Fruit fly (Drosophila melanogaster) whole organism, prepupa: Measurements from ENCODE around the gene eater.

Source experiments
- Blimp-1 ChIP-seq: fragments of 200-800 bp; sonication (Bioruptor generic); optimal IDR thresholded peaks from 3 replicates; lab custom pipeline; 2017; ENCODE audit warnings: missing biosample characterization, missing genetic modification characterization, mild to moderate bottlenecking, moderate library complexity, missing genetic modification reagents
- CG11294 ChIP-seq: fragments of 200-800 bp; sonication (Bioruptor generic); IDR thresholded peaks from 2 replicates; pipeline ENCODE4 v1.3.6; 2022; ENCODE audit warnings: missing biosample characterization, missing genetic modification characterization
- CG11762 ChIP-seq: fragments of 200-800 bp; sonication (Bioruptor generic); optimal IDR thresholded peaks from 3 replicates; lab custom pipeline; 2016; ENCODE audit warnings: missing biosample characterization, missing genetic modification characterization; ENCODE audit not compliant: insufficient read depth
- CG11902 ChIP-seq: fragments of 200-800 bp; sonication (Bioruptor generic); optimal IDR thresholded peaks from 3 replicates; lab custom pipeline; 2016; ENCODE audit warnings: missing biosample characterization, missing genetic modification characterization
- CG15336 ChIP-seq: fragments of 200-800 bp; sonication (Bioruptor generic); IDR thresholded peaks from 2 replicates; pipeline ENCODE4 v1.3.6; 2022; ENCODE audit warnings: missing biosample characterization, missing genetic modification characterization
- CG1621 ChIP-seq: fragments of 200-800 bp; sonication (Bioruptor generic); optimal IDR thresholded peaks from 3 replicates; lab custom pipeline; 2018; ENCODE audit warnings: missing biosample characterization, mild to moderate bottlenecking, missing genetic modification characterization
- CG16779 ChIP-seq: fragments of 200-800 bp; sonication (Bioruptor generic); optimal IDR thresholded peaks from 3 replicates; lab custom pipeline; 2017; ENCODE audit warnings: missing biosample characterization, mild to moderate bottlenecking, missing genetic modification characterization
- CG32006 ChIP-seq: fragments of 200-800 bp; sonication (Bioruptor generic); optimal IDR thresholded peaks from 3 replicates; lab custom pipeline; 2017; ENCODE audit warnings: missing biosample characterization, mild to moderate bottlenecking, missing genetic modification characterization
- CG3919 ChIP-seq: fragments of 200-800 bp; sonication (Bioruptor generic); optimal IDR thresholded peaks from 3 replicates; lab custom pipeline; 2016; ENCODE audit warnings: missing biosample characterization, missing genetic modification characterization
- CG6276 ChIP-seq: fragments of 200-800 bp; sonication (Bioruptor generic); optimal IDR thresholded peaks from 2 replicates; lab custom pipeline; 2017; ENCODE audit warnings: missing biosample characterization, mild to moderate bottlenecking, missing genetic modification characterization
- CG6792 ChIP-seq: fragments of 200-800 bp; sonication (Bioruptor generic); optimal IDR thresholded peaks from 3 replicates; lab custom pipeline; 2016; ENCODE audit warnings: missing biosample characterization, missing genetic modification characterization
- CG8119 ChIP-seq: fragments of 200-800 bp; sonication (Bioruptor generic); IDR thresholded peaks from 3 replicates; pipeline ENCODE4 v1.3.6; 2022; ENCODE audit warnings: missing biosample characterization, missing genetic modification characterization
- CG8319 ChIP-seq: fragments of 200-800 bp; sonication (Bioruptor generic); optimal IDR thresholded peaks from 3 replicates; lab custom pipeline; 2016; ENCODE audit warnings: missing biosample characterization, missing genetic modification characterization
- CG8632 ChIP-seq: fragments of 200-800 bp; sonication (Bioruptor generic); optimal IDR thresholded peaks from 3 replicates; lab custom pipeline; 2016; ENCODE audit warnings: missing biosample characterization, missing genetic modification characterization
- CG9139 ChIP-seq: fragments of 200-800 bp; sonication (Bioruptor generic); optimal IDR thresholded peaks from 3 replicates; lab custom pipeline; 2017; ENCODE audit warnings: missing biosample characterization, mild to moderate bottlenecking, missing genetic modification characterization
- Eip75B ChIP-seq: fragments of 200-800 bp; sonication (Bioruptor generic); optimal IDR thresholded peaks from 3 replicates; lab custom pipeline; 2016; ENCODE audit warnings: missing biosample characterization, missing genetic modification characterization
- Eip78C ChIP-seq: fragments of 200-800 bp; sonication (Bioruptor generic); peaks from one replicate; lab custom pipeline; 2016; ENCODE audit warnings: missing biosample characterization, missing genetic modification characterization
- Ets21C ChIP-seq: fragments of 200-800 bp; sonication (Bioruptor generic); optimal IDR thresholded peaks from 3 replicates; lab custom pipeline; 2016; ENCODE audit warnings: missing biosample characterization, missing genetic modification characterization
- Hr39 ChIP-seq: fragments of 200-800 bp; sonication (Bioruptor generic); optimal IDR thresholded peaks from 2 replicates; lab custom pipeline; 2016; ENCODE audit warnings: missing biosample characterization, missing genetic modification characterization
- Hr4 ChIP-seq: fragments of 200-800 bp; sonication (Bioruptor generic); optimal IDR thresholded peaks from 3 replicates; lab custom pipeline; 2016; ENCODE audit warnings: missing biosample characterization, missing genetic modification characterization
- Met ChIP-seq: fragments of 200-800 bp; sonication (Bioruptor generic); optimal IDR thresholded peaks from 3 replicates; lab custom pipeline; 2016; ENCODE audit warnings: missing biosample characterization, missing genetic modification characterization
- OdsH ChIP-seq: fragments of 200-800 bp; sonication (Bioruptor generic); optimal IDR thresholded peaks from 3 replicates; lab custom pipeline; 2016; ENCODE audit warnings: missing biosample characterization, missing genetic modification characterization
- Smox ChIP-seq: fragments of 200-800 bp; sonication (Bioruptor generic); optimal IDR thresholded peaks from 3 replicates; lab custom pipeline; 2016; ENCODE audit warnings: missing biosample characterization, missing genetic modification characterization
- Sox102F ChIP-seq: fragments of 200-800 bp; sonication (Bioruptor generic); optimal IDR thresholded peaks from 2 replicates; lab custom pipeline; 2016; ENCODE audit warnings: missing biosample characterization, mild to moderate bottlenecking, missing genetic modification characterization
- Sox15 ChIP-seq: fragments of 200-800 bp; sonication (Bioruptor generic); optimal IDR thresholded peaks from 3 replicates; lab custom pipeline; 2016; ENCODE audit warnings: missing biosample characterization, missing genetic modification characterization
- dac ChIP-seq: fragments of 200-800 bp; sonication (Bioruptor generic); optimal IDR thresholded peaks from 2 replicates; lab custom pipeline; 2017; ENCODE audit warnings: missing biosample characterization, mild to moderate bottlenecking, missing genetic modification characterization
- dsx ChIP-seq: fragments of 200-800 bp; optimal IDR thresholded peaks from 3 replicates; lab custom pipeline; 2019; ENCODE audit warnings: missing biosample characterization, mild to moderate bottlenecking, missing genetic modification characterization, moderate library complexity; ENCODE audit not compliant: poor library complexity, severe bottlenecking
- eg ChIP-seq: fragments of 200-800 bp; sonication (Bioruptor generic); IDR thresholded peaks from 3 replicates; pipeline ENCODE4 v1.3.6; 2022; ENCODE audit warnings: missing biosample characterization, missing genetic modification characterization
- esn ChIP-seq: fragments of 200-800 bp; sonication (Bioruptor generic); optimal IDR thresholded peaks from 2 replicates; lab custom pipeline; 2016; ENCODE audit warnings: missing biosample characterization, mild to moderate bottlenecking, missing genetic modification characterization, moderate library complexity
- pdm3 ChIP-seq: fragments of 200-800 bp; sonication (Bioruptor generic); optimal IDR thresholded peaks from 3 replicates; lab custom pipeline; 2016; ENCODE audit warnings: missing biosample characterization, missing genetic modification characterization
- spab ChIP-seq: fragments of 200-800 bp; sonication (Bioruptor generic); optimal IDR thresholded peaks from 2 replicates; lab custom pipeline; 2017; ENCODE audit warnings: missing biosample characterization, mild to moderate bottlenecking, missing genetic modification characterization, missing genetic modification reagents
- ss ChIP-seq, 2 experiments: fragments of 200-800 bp; sonication (Bioruptor generic); optimal IDR thresholded peaks; 2 replicates in 1 of 2; 3 replicates in 1 of 2; lab custom pipeline; 2017 to 2018; ENCODE audit warnings: mild to moderate bottlenecking in 2 of 2, missing biosample characterization in 2 of 2, missing genetic modification characterization in 2 of 2, moderate library complexity in 1 of 2
- svp ChIP-seq: fragments of 200-800 bp; sonication (Bioruptor generic); peaks from one replicate; lab custom pipeline; 2016; ENCODE audit warnings: missing biosample characterization, missing genetic modification characterization

eater gene

DNA sequence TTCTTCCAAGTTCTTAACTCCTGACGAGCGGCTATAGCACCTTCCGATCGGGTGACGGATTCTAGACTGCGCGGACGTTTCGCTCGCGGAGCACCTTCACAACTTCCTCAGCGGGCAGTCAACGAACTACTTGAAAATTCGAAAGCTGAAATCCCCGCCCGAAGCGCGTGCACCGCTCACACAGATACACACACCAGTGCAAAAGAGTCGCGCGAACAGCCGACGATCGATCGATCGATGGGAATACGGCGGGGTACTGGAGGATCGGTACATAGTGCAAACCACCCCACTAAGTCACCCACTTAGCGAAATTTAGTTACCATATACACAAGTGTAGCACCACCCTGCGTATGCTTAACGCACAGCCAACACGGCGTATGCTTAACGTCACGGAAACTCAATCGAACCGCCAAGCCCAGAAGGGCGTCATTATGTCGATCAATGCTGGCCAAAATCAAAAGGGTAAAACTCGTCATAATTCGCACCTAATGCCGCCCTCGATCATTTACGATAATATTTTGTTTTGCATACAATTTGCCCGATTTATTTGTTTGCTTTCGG lies 6.7 kb upstream of the eater start, which contains the start of gene CAH9:
Gene CAH9 (minus strand): TSS at position 51 of the 561 bp plus-strand sequence.
- no peak for TF ChIP-seq Hr39 (GFP tag; lab: Kevin White, UChicago)
- no peak for TF ChIP-seq esn (GFP tag; lab: Kevin White, UChicago)
- TF ChIP-seq CG11762 (GFP tag; lab: Kevin White, UChicago): no peak
- TF ChIP-seq OdsH (GFP tag; lab: Kevin White, UChicago): no peak
- TF ChIP-seq CG15336 (GFP tag; lab: Robert Waterston, UW): no peak
- TF ChIP-seq dsx (GFP tag; lab: Kevin White, UChicago): no peak
- no peak for TF ChIP-seq Hr4 (GFP tag; lab: Kevin White, UChicago)

DNA sequence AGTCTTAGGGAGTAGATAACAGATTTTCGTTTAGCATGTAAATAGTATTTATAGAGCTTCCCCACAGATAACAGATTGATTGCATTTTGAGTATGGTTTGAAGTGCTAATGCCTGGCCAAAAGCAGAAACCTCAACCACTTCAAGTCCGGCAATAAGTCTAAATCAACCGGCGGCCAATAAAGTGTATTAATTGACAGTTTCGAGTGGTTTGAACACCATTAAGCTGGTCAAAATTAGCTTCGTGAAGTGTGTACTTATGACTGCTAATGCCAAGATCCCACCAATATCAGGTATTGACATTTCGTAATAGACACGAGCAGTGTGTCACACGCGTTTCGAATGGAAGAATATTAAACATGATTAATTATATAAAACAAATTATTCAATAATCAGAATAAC lies 6.0 kb upstream of the eater start:
- TF ChIP-seq CG16779 (tag; lab: Kevin White, UChicago) (no peak), CG32006 (GFP tag; lab: Kevin White, UChicago) (no peak), Met (GFP tag; lab: Kevin White, UChicago) (no peak), ss (GFP tag; optimal IDR thresholded peaks at IDR 0.05; lab: Kevin White, UChicago) (no peak), CG15336 (GFP tag; lab: Robert Waterston, UW) (no peak), CG8119 (no peak), Eip78C (GFP tag; lab: Kevin White, UChicago) (no peak), CG11902 (GFP tag; lab: Kevin White, UChicago) (no peak), Ets21C (no peak), CG8632 (no peak), Eip75B (GFP tag; lab: Kevin White, UChicago) (no peak), Sox15 (GFP tag; lab: Kevin White, UChicago) (no peak), pdm3 (GFP tag; lab: Kevin White, UChicago) (no peak), Blimp-1 (no peak), CG11294 (GFP tag; lab: Robert Waterston, UW) (no peak), esn (GFP tag; lab: Kevin White, UChicago) (no peak), CG9139 (GFP tag; lab: Kevin White, UChicago) (no peak), CG1621 (no peak), spab (GFP tag; lab: Kevin White, UChicago) (no peak)

DNA sequence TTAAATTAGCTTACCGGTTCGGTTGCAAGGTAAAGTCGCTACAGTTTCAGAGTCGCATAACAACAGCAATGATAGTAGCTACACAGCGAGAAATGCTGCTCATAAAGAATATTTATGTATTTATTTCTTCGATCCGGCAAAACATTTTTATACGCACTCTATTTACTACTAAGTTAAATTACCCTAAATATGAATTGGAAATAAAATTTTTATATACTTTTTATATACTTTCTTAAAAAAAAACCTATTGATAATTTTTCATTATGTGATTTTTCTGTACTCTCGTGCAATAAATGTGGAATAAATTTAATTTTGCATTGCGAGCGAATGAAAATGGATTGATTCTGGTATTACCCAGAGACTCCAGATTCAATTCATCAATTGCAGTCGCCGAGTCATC lies 1.5 kb upstream of the eater start, which contains the start of gene Jhbp11:
Gene Jhbp11 (plus strand): TSS at position 301 of the 400 bp plus-strand sequence.
- TF ChIP-seq OdsH (GFP tag; lab: Kevin White, UChicago) (no peak), Eip78C (GFP tag; lab: Kevin White, UChicago) (peak; percentile 49), eg (GFP tag; lab: Robert Waterston, UW) (0 out of 3 replicates have a peak, but pooled peaks have one; percentile 15), dsx (GFP tag; lab: Kevin White, UChicago) (no peak), svp (GFP tag; lab: Kevin White, UChicago) (no peak)

DNA sequence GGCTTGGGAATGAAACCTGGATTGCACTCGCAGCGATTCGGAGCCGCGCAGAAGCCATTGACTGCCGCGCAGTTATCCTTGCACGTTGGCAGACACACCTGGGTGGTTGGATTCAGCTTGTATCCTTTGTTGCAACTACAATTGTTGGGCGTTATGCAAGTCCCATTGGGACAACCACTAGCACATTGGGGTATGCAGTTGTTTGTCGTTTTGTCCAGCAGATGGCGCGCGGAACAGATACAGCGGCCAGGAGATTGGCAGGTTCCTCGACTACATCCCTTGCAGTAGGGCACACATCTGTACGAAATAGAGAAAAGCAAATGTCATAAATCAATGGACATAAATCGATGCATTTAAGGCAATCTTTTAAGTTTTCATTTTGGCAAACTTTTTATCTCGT lies 841 bp downstream of the eater start:
- TF ChIP-seq CG8319 (GFP tag; lab: Kevin White, UChicago): no peak
- no peak for TF ChIP-seq Hr39 (GFP tag; lab: Kevin White, UChicago)
- TF ChIP-seq CG15336 (GFP tag; lab: Robert Waterston, UW): no peak
- no peak for TF ChIP-seq Sox102F (GFP tag; lab: Kevin White, UChicago)
- TF ChIP-seq CG9139 (GFP tag; lab: Kevin White, UChicago): no peak
- TF ChIP-seq Ets21C: no peak
- no peak for TF ChIP-seq CG32006 (GFP tag; lab: Kevin White, UChicago)
- TF ChIP-seq Smox (GFP tag; lab: Kevin White, UChicago): no peak
- TF ChIP-seq Met (GFP tag; lab: Kevin White, UChicago): no peak
- no peak for TF ChIP-seq dac
- no peak for TF ChIP-seq CG6792 (GFP tag; lab: Kevin White, UChicago)
- no peak for TF ChIP-seq spab (GFP tag; lab: Kevin White, UChicago)
- TF ChIP-seq, all 60 proteins: peak for 0

DNA sequence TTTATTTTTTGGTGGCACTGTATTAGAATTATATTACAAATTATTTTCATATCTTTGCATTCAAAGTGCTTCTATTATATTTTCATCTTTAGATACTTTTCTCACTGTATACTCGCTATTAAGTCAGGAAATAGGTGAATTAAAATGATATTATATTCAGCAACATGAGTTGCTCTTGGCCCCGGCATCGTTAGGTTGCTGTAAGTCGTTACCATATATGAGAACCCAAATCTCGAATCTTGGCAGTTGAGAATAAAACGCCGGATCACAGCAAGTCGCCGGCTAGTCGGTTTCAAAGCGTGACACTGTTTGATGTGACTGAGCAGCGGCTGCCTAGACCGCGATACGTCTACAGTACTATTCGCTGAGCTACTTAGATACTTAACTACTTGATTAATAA lies 5.2 kb downstream of the eater start, which contains the start of gene CG14259:
Gene CG14259 (plus strand): TSS at position 301 of the 400 bp plus-strand sequence.
- TF ChIP-seq Eip78C (GFP tag; lab: Kevin White, UChicago): no peak
- TF ChIP-seq CG11294 (GFP tag; lab: Robert Waterston, UW): no peak
- TF ChIP-seq CG9139 (GFP tag; lab: Kevin White, UChicago): no peak
- TF ChIP-seq Met (GFP tag; lab: Kevin White, UChicago): no peak
- TF ChIP-seq CG3919: no peak
- no peak for TF ChIP-seq CG8632
- no peak for TF ChIP-seq CG6276 (GFP tag; lab: Kevin White, UChicago)
